Worm (Caenorhabditis elegans): Measurements from ENCODE around the gene dhc-3.

DNA sequence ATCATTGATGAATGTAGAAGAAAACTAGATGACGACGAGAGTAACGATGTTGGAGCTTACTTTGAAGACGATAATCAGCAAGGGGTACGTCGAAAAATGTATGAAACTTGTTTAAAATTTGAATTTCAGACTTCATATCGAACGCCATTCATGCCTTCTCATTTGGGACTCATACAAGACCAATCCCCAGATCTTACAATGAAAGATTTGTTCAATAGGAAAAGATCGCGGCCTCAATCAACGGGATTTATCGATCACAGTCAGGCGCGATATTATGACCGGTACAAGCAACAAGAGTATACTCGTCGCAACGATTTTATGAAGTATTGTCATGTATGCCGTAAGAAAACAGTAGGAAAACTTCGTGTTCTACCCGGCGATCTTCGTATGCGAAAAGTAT is 38.0 kb downstream of the dhc-3 start:
- TF ChIP-seq ama-1 (optimal IDR thresholded peaks at IDR 0.05) (no peak), nhr-11 (tag; optimal IDR thresholded peaks at IDR 0.05) (no peak), nhr-28 (tag; optimal IDR thresholded peaks at IDR 0.05) (no peak), ceh-82 (tag; optimal IDR thresholded peaks at IDR 0.05) (no peak), ZK546.5 (tag; optimal IDR thresholded peaks at IDR 0.05) (no peak), nhr-25 (tag; optimal IDR thresholded peaks at IDR 0.05) (no peak), unc-62 (GFP tag; optimal IDR thresholded peaks at IDR 0.05) (no peak), ztf-4 (tag; optimal IDR thresholded peaks at IDR 0.05) (no peak), elt-3 (tag; optimal IDR thresholded peaks at IDR 0.05) (no peak), ceh-16 (tag; optimal IDR thresholded peaks at IDR 0.05) (no peak)
